Worm (Caenorhabditis elegans): ENCODE results near the gene F35E12.10.

ce11 chrV:13724781-13725180 is 23.8 kb downstream of the F35E12.10 start, which contains the start of gene F35E12.2:
- TF ChIP-seq Y5F2A.4 (GFP tag; optimal IDR thresholded peaks at IDR 0.05) (no peak), ama-1 (optimal IDR thresholded peaks at IDR 0.05) (no peak), Y48G9A.11 (GFP tag; IDR thresholded peaks at IDR 0.05) (no peak)

Data from whole organism, L4 larva.